Fruit fly (Drosophila melanogaster) whole organism, embryonic: ENCODE data around the gene Tengl3.

ENCODE experiments used
- CG11723 ChIP-seq: fragments of 200-800 bp; sonication (Bioruptor generic); optimal IDR thresholded peaks from 2 replicates; lab custom pipeline; 2017; ENCODE audit warnings: missing biosample characterization, mild to moderate bottlenecking, missing genetic modification characterization
- CG33557 ChIP-seq: fragments of 200-800 bp; sonication (Bioruptor generic); optimal IDR thresholded peaks from 2 replicates; lab custom pipeline; 2019; ENCODE audit warnings: missing biosample characterization, mild to moderate bottlenecking, missing genetic modification characterization, moderate library complexity
- Scr ChIP-seq: fragments of 200-800 bp; sonication (Bioruptor generic); IDR thresholded peaks from 2 replicates; pipeline ENCODE4 v1.3.6; 2022; ENCODE audit warnings: missing biosample characterization, missing genetic modification characterization; ENCODE audit not compliant: partially characterized antibody

DNA sequence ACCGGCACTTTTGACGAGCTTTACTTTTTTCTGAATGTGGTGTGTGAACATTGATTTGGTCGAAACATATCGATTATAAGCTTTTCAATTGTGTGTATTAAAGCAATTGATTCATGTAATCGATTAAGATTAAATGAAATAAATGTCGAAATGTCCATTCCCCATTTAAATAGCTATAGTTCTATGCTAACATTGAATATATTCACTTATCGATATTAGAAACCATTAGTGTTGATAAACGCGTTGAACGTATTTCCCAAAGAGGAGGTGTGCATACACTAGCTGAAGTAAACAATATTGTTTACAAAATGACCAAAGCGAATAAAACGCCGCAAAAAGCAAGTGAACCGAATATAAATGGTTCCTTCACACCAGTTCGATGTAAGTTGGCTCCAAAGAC, 24.0 kb downstream of the Tengl3 start, which contains the start of the genes Uch and CG34174:
- TF ChIP-seq CG33557 (GFP tag; lab: Kevin White, UChicago) (peak; percentile 32), CG11723 (GFP tag; lab: Kevin White, UChicago) (no peak), Scr (peak; percentile 78)
